Worm (Caenorhabditis elegans) whole organism, L2 larva: ENCODE data around the gene moc-2.

Source experiments
- blmp-1 ChIP-seq: sonication (generic microtip); optimal IDR thresholded peaks from 2 replicates; lab custom pipeline; 2017; ENCODE audit warnings: missing genetic modification characterization, mild to moderate bottlenecking, missing compliant biosample characterization, antibody characterized with exemption, moderate library complexity; ENCODE audit not compliant: insufficient read depth
- lin-13 ChIP-seq: fragments of 150-350 bp; optimal IDR thresholded peaks from 2 replicates; lab custom pipeline; 2014; ENCODE audit warnings: missing biosample characterization, missing genetic modification reagents, missing genetic modification characterization
- nhr-10 ChIP-seq: sonication (generic microtip); optimal IDR thresholded peaks from 2 replicates; lab custom pipeline; 2017; ENCODE audit warnings: missing biosample characterization, missing genetic modification characterization
- nhr-25 ChIP-seq: fragments of 150-350 bp; sonication (generic microtip); optimal IDR thresholded peaks from 3 replicates; lab custom pipeline; 2014; ENCODE audit warnings: missing biosample characterization, missing genetic modification characterization
- snpc-4 ChIP-seq: fragments of 150-350 bp; optimal IDR thresholded peaks from 2 replicates; lab custom pipeline; 2014; ENCODE audit warnings: missing biosample characterization, missing genetic modification characterization
- ztf-4 ChIP-seq: fragments of 150-350 bp; optimal IDR thresholded peaks from 2 replicates; lab custom pipeline; 2014; ENCODE audit warnings: missing biosample characterization, missing genetic modification characterization

DNA sequence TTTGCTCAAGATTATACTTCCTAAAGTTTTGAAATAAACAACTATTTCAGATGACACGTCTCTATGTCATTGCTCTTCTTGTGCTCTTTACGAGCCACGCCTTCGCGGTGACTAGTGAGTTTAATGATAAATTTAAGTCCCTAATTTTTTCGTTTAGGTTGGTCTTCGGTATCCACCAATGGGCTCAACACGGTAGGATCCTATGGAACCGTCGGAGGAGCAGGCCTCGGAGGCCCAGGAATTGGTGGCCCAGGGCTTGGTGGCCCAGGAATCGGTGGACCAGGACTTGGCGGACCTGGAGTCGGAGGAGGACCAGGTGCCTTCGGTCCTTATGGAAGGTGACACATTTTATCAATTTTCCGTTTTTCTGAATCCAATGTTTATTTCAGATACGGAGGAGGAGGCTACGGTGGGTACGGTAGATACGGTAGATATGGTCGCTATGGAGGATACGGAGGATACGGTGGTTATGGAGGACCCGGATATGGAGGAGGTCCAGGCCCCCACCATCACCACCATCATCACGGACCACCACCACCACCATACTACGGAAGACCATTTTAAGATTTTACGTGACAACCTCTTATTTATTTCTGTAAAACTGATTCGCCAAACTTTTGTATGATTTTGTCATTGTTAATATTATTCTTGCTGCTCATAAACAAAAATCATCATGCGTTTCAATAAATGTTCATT is 16.6 kb upstream of the moc-2 start, which contains the start of the genes F46E10.2 and F46E10.18:
- TF ChIP-seq nhr-25 (no peak), snpc-4 (tag; lab: Kevin White, UChicago) (no peak), ztf-4 (no peak), nhr-10 (tag; lab: Kevin White, UChicago) (no peak), blmp-1 (tag; lab: Kevin White, UChicago) (no peak), lin-13 (GFP tag; lab: Kevin White, UChicago) (no peak)
